Fruit fly (Drosophila melanogaster): ENCODE measurements around the gene CG13674.
A peak's percentile ranks its signal among the peaks of the same experiment; 100 is the strongest.

The CG13674 gene

dm6 chr3L:8177795-8178564 is 40.8 kb downstream of the CG13674 start, which contains the start of gene Nmt (continued):
- TF ChIP-seq CG4854 (GFP tag; optimal IDR thresholded peaks at IDR 0.05) (no peak), CG3163 (GFP tag; optimal IDR thresholded peaks at IDR 0.05) (no peak), pros (GFP tag; optimal IDR thresholded peaks at IDR 0.05) (no peak), nerfin-2 (GFP tag; IDR thresholded peaks at IDR 0.05; ENCODE audit: partially characterized antibody) (peak; percentile 51; the same call in 1 of the 2 replicates), eyg (GFP tag; optimal IDR thresholded peaks at IDR 0.05) (no peak), CG14965 (GFP tag; optimal IDR thresholded peaks at IDR 0.05; ENCODE audit: borderline replicate concordance) (no peak), Awh (GFP tag; IDR thresholded peaks at IDR 0.05) (no peak), CG13424 (tag; optimal IDR thresholded peaks at IDR 0.05) (peak; percentile 18), H15 (GFP tag; IDR thresholded peaks at IDR 0.05) (no peak), Rx (GFP tag; IDR thresholded peaks at IDR 0.05) (peak; percentile 55; the same call in 1 of the 2 replicates), HLHmδ (GFP tag; optimal IDR thresholded peaks at IDR 0.05) (no peak), bowl (GFP tag; IDR thresholded peaks at IDR 0.05) (no peak), Neu2 (GFP tag; optimal IDR thresholded peaks at IDR 0.05; ENCODE audit: borderline replicate concordance) (no peak), crc (GFP tag; optimal IDR thresholded peaks at IDR 0.05) (no peak), CG15011 (GFP tag; optimal IDR thresholded peaks at IDR 0.05) (no peak), CG15073 (GFP tag; optimal IDR thresholded peaks at IDR 0.05) (no peak), trem (tag; optimal IDR thresholded peaks at IDR 0.05) (peak; percentile 2), kay (GFP tag; optimal IDR thresholded peaks at IDR 0.05) (no peak), ham (GFP tag; IDR thresholded peaks at IDR 0.05) (no peak), croc (GFP tag; conservative IDR thresholded peaks at IDR 0.05) (no peak), H2.0 (GFP tag; IDR thresholded peaks at IDR 0.05) (peak; percentile 64; the same call in 1 of the 2 replicates), chn (GFP tag; optimal IDR thresholded peaks at IDR 0.05) (no peak), Dref (GFP tag; IDR thresholded peaks at IDR 0.05) (peak; percentile 75), CG9437 (GFP tag; optimal IDR thresholded peaks at IDR 0.05) (peak; percentile 10), D19B (GFP tag; optimal IDR thresholded peaks at IDR 0.05) (no peak), sisA (GFP tag; IDR thresholded peaks at IDR 0.05) (peak; percentile 43), run (tag; optimal IDR thresholded peaks at IDR 0.05) (no peak), CG7745 (tag; optimal IDR thresholded peaks at IDR 0.05) (no peak), Kr (GFP tag; optimal IDR thresholded peaks at IDR 0.05) (no peak), CG33557 (GFP tag; optimal IDR thresholded peaks at IDR 0.05) (no peak), klu (GFP tag; IDR thresholded peaks at IDR 0.05) (no peak), Dp (GFP tag; optimal IDR thresholded peaks at IDR 0.05) (peak; percentile 79), dmrt11E (tag; optimal IDR thresholded peaks at IDR 0.05) (peak; percentile 6), CG11093 (GFP tag; IDR thresholded peaks at IDR 0.05) (0 out of 3 replicates have a peak, but pooled peaks have one; percentile 11), h (optimal IDR thresholded peaks at IDR 0.05) (no peak), fd102C (GFP tag; optimal IDR thresholded peaks at IDR 0.05) (no peak), CG2202 (tag; optimal IDR thresholded peaks at IDR 0.05) (no peak), al (GFP tag; IDR thresholded peaks at IDR 0.05) (no peak), sqz (GFP tag; optimal IDR thresholded peaks at IDR 0.05) (no peak), NC2β (GFP tag; optimal IDR thresholded peaks at IDR 0.05) (no peak), ac (GFP tag; optimal IDR thresholded peaks at IDR 0.05) (no peak), CG10267 (tag; optimal IDR thresholded peaks at IDR 0.05) (peak; percentile 24), CG1603 (tag; optimal IDR thresholded peaks at IDR 0.05) (peak; percentile 33), schlank (tag; optimal IDR thresholded peaks at IDR 0.05) (no peak), CG17802 (tag; optimal IDR thresholded peaks at IDR 0.05) (no peak), CG9876 (GFP tag; optimal IDR thresholded peaks at IDR 0.05) (no peak), Atf-2 (GFP tag; optimal IDR thresholded peaks at IDR 0.05) (no peak), CG3407 (GFP tag; optimal IDR thresholded peaks at IDR 0.05) (no peak), wek (GFP tag; optimal IDR thresholded peaks at IDR 0.05) (no peak), CG31441 (GFP tag; IDR thresholded peaks at IDR 0.05) (no peak)

Data from whole organism, embryonic.